Worm (Caenorhabditis elegans): ENCODE results near the gene ugt-67.

The ugt-67 gene

ce11 chrV:4937337-4937736, 36.2 kb downstream of the ugt-67 start:
- TF ChIP-seq elt-3 (tag; optimal IDR thresholded peaks at IDR 0.05) (no peak), snpc-4 (tag; optimal IDR thresholded peaks at IDR 0.05) (no peak), ztf-4 (tag; optimal IDR thresholded peaks at IDR 0.05) (no peak), pha-4 (tag; optimal IDR thresholded peaks at IDR 0.05) (no peak), nhr-67 (tag; optimal IDR thresholded peaks at IDR 0.05) (no peak), nhr-77 (tag; optimal IDR thresholded peaks at IDR 0.05) (no peak), mml-1 (tag; optimal IDR thresholded peaks at IDR 0.05) (no peak), nhr-76 (tag; optimal IDR thresholded peaks at IDR 0.05) (no peak), eor-1 (tag; optimal IDR thresholded peaks at IDR 0.05) (no peak)

ce11 chrV:4944219-4944618, 43.0 kb downstream of the ugt-67 start, which contains the start of gene str-211:
Gene str-211, minus strand, starts transcription at chrV:4944319.
- TF ChIP-seq nhr-28 (tag; optimal IDR thresholded peaks at IDR 0.05) (no peak), nhr-23 (tag; optimal IDR thresholded peaks at IDR 0.05) (no peak), ZK546.5 (tag; optimal IDR thresholded peaks at IDR 0.05) (no peak), zag-1 (tag; optimal IDR thresholded peaks at IDR 0.05) (no peak), nhr-43 (tag; optimal IDR thresholded peaks at IDR 0.05; ENCODE audit: poor library complexity, severe bottlenecking) (no peak), fkh-10 (GFP tag; optimal IDR thresholded peaks at IDR 0.05) (no peak), elt-2 (tag; optimal IDR thresholded peaks at IDR 0.05) (no peak)

- TF ChIP-seq ceh-82 (tag; optimal IDR thresholded peaks at IDR 0.05) = no peak
- TF ChIP-seq ZK546.5 (tag; optimal IDR thresholded peaks at IDR 0.05) = no peak
- TF ChIP-seq nhr-77 (tag; optimal IDR thresholded peaks at IDR 0.05) = no peak
- TF ChIP-seq aly-2 (tag; optimal IDR thresholded peaks at IDR 0.05) = no peak
- TF ChIP-seq ztf-4 (tag; optimal IDR thresholded peaks at IDR 0.05) = no peak
- TF ChIP-seq lin-39 (tag; optimal IDR thresholded peaks at IDR 0.05) = no peak
- TF ChIP-seq ztf-11 (tag; optimal IDR thresholded peaks at IDR 0.05) = no peak
- no peak for TF ChIP-seq jun-1 (tag; optimal IDR thresholded peaks at IDR 0.05)
- no peak for TF ChIP-seq fos-1 (tag; optimal IDR thresholded peaks at IDR 0.05)
- no peak for TF ChIP-seq pha-4 (tag; optimal IDR thresholded peaks at IDR 0.05)
- no peak for TF ChIP-seq lsy-12 (tag; optimal IDR thresholded peaks at IDR 0.05)
- no peak for TF ChIP-seq ceh-9 (tag; optimal IDR thresholded peaks at IDR 0.05)
- no peak for TF ChIP-seq nhr-12 (tag; optimal IDR thresholded peaks at IDR 0.05)
- no peak for TF ChIP-seq nhr-11 (tag; optimal IDR thresholded peaks at IDR 0.05)
- TF ChIP-seq skn-1 (tag; optimal IDR thresholded peaks at IDR 0.05) = no peak
- no peak for TF ChIP-seq nhr-67 (tag; optimal IDR thresholded peaks at IDR 0.05)
- no peak for TF ChIP-seq elt-1 (tag; optimal IDR thresholded peaks at IDR 0.05)
- no peak for TF ChIP-seq unc-62 (GFP tag; optimal IDR thresholded peaks at IDR 0.05)
- no peak for TF ChIP-seq pqm-1 (tag; optimal IDR thresholded peaks at IDR 0.05)
- no peak for TF ChIP-seq tbx-2 (tag; optimal IDR thresholded peaks at IDR 0.05)
These were observed 47.5 kb downstream of the ugt-67 start, which contains the start of gene str-209 for ce11 chrV:4948635-4949034. Gene str-209, plus strand, starts transcription at chrV:4948935.

- no peak for TF ChIP-seq lsy-12 (tag; optimal IDR thresholded peaks at IDR 0.05)
- TF ChIP-seq fkh-2 (tag; optimal IDR thresholded peaks at IDR 0.05) = no peak
- no peak for TF ChIP-seq fos-1 (tag; optimal IDR thresholded peaks at IDR 0.05)
- TF ChIP-seq daf-12 (tag; optimal IDR thresholded peaks at IDR 0.05) = no peak
- no peak for TF ChIP-seq nhr-77 (tag; optimal IDR thresholded peaks at IDR 0.05)
- TF ChIP-seq nhr-76 (tag; optimal IDR thresholded peaks at IDR 0.05) = no peak
- TF ChIP-seq nhr-28 (tag; optimal IDR thresholded peaks at IDR 0.05) = no peak
- TF ChIP-seq snpc-4 (tag; optimal IDR thresholded peaks at IDR 0.05) = no peak
- TF ChIP-seq nhr-237 (tag; optimal IDR thresholded peaks at IDR 0.05) = no peak
- no peak for TF ChIP-seq aly-2 (tag; optimal IDR thresholded peaks at IDR 0.05)
- no peak for TF ChIP-seq jun-1 (tag; optimal IDR thresholded peaks at IDR 0.05)
- no peak for TF ChIP-seq pqm-1 (tag; optimal IDR thresholded peaks at IDR 0.05)
These were observed 50.3 kb downstream of the ugt-67 start, which contains the start of gene str-207 for ce11 chrV:4951434-4951833. Gene str-207, plus strand, starts transcription at chrV:4951734.

Measured in whole organism, L3 larva.